Fruit fly (Drosophila melanogaster) whole organism, prepupa: ENCODE data around the gene CG17239.

Experiments used
- CG10631 ChIP-seq: fragments of 200-800 bp; sonication (Bioruptor generic); optimal IDR thresholded peaks from 2 replicates; lab custom pipeline; 2016; ENCODE audit warnings: missing biosample characterization, missing genetic modification characterization
- CG10669 ChIP-seq: fragments of 200-800 bp; sonication (Bioruptor generic); optimal IDR thresholded peaks from 3 replicates; lab custom pipeline; 2018; ENCODE audit warnings: missing biosample characterization, mild to moderate bottlenecking, missing genetic modification characterization, moderate library complexity
- CG11762 ChIP-seq: fragments of 200-800 bp; sonication (Bioruptor generic); optimal IDR thresholded peaks from 3 replicates; lab custom pipeline; 2016; ENCODE audit warnings: missing biosample characterization, missing genetic modification characterization; ENCODE audit not compliant: insufficient read depth
- CG15336 ChIP-seq: fragments of 200-800 bp; sonication (Bioruptor generic); IDR thresholded peaks from 2 replicates; pipeline ENCODE4 v1.3.6; 2022; ENCODE audit warnings: missing biosample characterization, missing genetic modification characterization
- CG1621 ChIP-seq: fragments of 200-800 bp; sonication (Bioruptor generic); optimal IDR thresholded peaks from 3 replicates; lab custom pipeline; 2018; ENCODE audit warnings: missing biosample characterization, mild to moderate bottlenecking, missing genetic modification characterization
- CG16779 ChIP-seq: fragments of 200-800 bp; sonication (Bioruptor generic); optimal IDR thresholded peaks from 3 replicates; lab custom pipeline; 2017; ENCODE audit warnings: missing biosample characterization, mild to moderate bottlenecking, missing genetic modification characterization
- CG3032 ChIP-seq: fragments of 200-800 bp; optimal IDR thresholded peaks from 2 replicates; lab custom pipeline; 2019; ENCODE audit warnings: missing biosample characterization, mild to moderate bottlenecking, missing genetic modification characterization, moderate library complexity
- CG31627 ChIP-seq: fragments of 200-800 bp; sonication (Bioruptor generic); optimal IDR thresholded peaks from 3 replicates; lab custom pipeline; 2016; ENCODE audit warnings: missing biosample characterization, missing genetic modification characterization
- CG32006 ChIP-seq: fragments of 200-800 bp; sonication (Bioruptor generic); optimal IDR thresholded peaks from 3 replicates; lab custom pipeline; 2017; ENCODE audit warnings: missing biosample characterization, mild to moderate bottlenecking, missing genetic modification characterization
- CG34406 ChIP-seq: fragments of 200-800 bp; sonication (Bioruptor generic); optimal IDR thresholded peaks from 3 replicates; lab custom pipeline; 2016; ENCODE audit warnings: missing biosample characterization, missing genetic modification characterization
- CG3919 ChIP-seq: fragments of 200-800 bp; sonication (Bioruptor generic); optimal IDR thresholded peaks from 3 replicates; lab custom pipeline; 2016; ENCODE audit warnings: missing biosample characterization, missing genetic modification characterization
- CG6163 ChIP-seq: fragments of 200-800 bp; sonication (Bioruptor generic); IDR thresholded peaks from 3 replicates; pipeline ENCODE4 v1.3.6; 2022; ENCODE audit warnings: missing biosample characterization, missing genetic modification characterization
- CG6276 ChIP-seq: fragments of 200-800 bp; sonication (Bioruptor generic); optimal IDR thresholded peaks from 2 replicates; lab custom pipeline; 2017; ENCODE audit warnings: missing biosample characterization, mild to moderate bottlenecking, missing genetic modification characterization
- CG6854 ChIP-seq: fragments of 200-800 bp; sonication (Bioruptor generic); optimal IDR thresholded peaks from 2 replicates; lab custom pipeline; 2017; ENCODE audit warnings: missing biosample characterization, mild to moderate bottlenecking, missing genetic modification characterization
- CG7368 ChIP-seq: fragments of 200-800 bp; sonication (Bioruptor generic); optimal IDR thresholded peaks from 3 replicates; lab custom pipeline; 2016; ENCODE audit warnings: missing biosample characterization, missing genetic modification characterization
- CG8119 ChIP-seq: fragments of 200-800 bp; sonication (Bioruptor generic); IDR thresholded peaks from 3 replicates; pipeline ENCODE4 v1.3.6; 2022; ENCODE audit warnings: missing biosample characterization, missing genetic modification characterization
- Eip75B ChIP-seq: fragments of 200-800 bp; sonication (Bioruptor generic); optimal IDR thresholded peaks from 3 replicates; lab custom pipeline; 2016; ENCODE audit warnings: missing biosample characterization, missing genetic modification characterization
- Eip78C ChIP-seq: fragments of 200-800 bp; sonication (Bioruptor generic); peaks from one replicate; lab custom pipeline; 2016; ENCODE audit warnings: missing biosample characterization, missing genetic modification characterization
- Eip93F ChIP-seq: fragments of 200-800 bp; sonication (Bioruptor generic); optimal IDR thresholded peaks from 2 replicates; lab custom pipeline; 2016; ENCODE audit warnings: missing biosample characterization, mild to moderate bottlenecking, missing genetic modification characterization
- Ets21C ChIP-seq: fragments of 200-800 bp; sonication (Bioruptor generic); optimal IDR thresholded peaks from 3 replicates; lab custom pipeline; 2016; ENCODE audit warnings: missing biosample characterization, missing genetic modification characterization
- Ets96B ChIP-seq: fragments of 200-800 bp; optimal IDR thresholded peaks from 2 replicates; lab custom pipeline; 2019; ENCODE audit warnings: missing biosample characterization, mild to moderate bottlenecking, missing genetic modification characterization, moderate library complexity
- Hr38 ChIP-seq: sonication (Bioruptor generic); optimal IDR thresholded peaks from 2 replicates; lab custom pipeline; 2016; ENCODE audit warnings: missing biosample characterization, missing genetic modification characterization
- Hr39 ChIP-seq: fragments of 200-800 bp; sonication (Bioruptor generic); optimal IDR thresholded peaks from 2 replicates; lab custom pipeline; 2016; ENCODE audit warnings: missing biosample characterization, missing genetic modification characterization
- Lpt ChIP-seq: fragments of 200-800 bp; sonication (Bioruptor generic); optimal IDR thresholded peaks from 3 replicates; lab custom pipeline; 2016; ENCODE audit warnings: missing biosample characterization, missing genetic modification characterization
- OdsH ChIP-seq: fragments of 200-800 bp; sonication (Bioruptor generic); optimal IDR thresholded peaks from 3 replicates; lab custom pipeline; 2016; ENCODE audit warnings: missing biosample characterization, missing genetic modification characterization
- Sox102F ChIP-seq: fragments of 200-800 bp; sonication (Bioruptor generic); optimal IDR thresholded peaks from 2 replicates; lab custom pipeline; 2016; ENCODE audit warnings: missing biosample characterization, mild to moderate bottlenecking, missing genetic modification characterization
- Sox14 ChIP-seq: fragments of 200-800 bp; sonication (Bioruptor generic); optimal IDR thresholded peaks from 3 replicates; lab custom pipeline; 2016; ENCODE audit warnings: missing biosample characterization, missing genetic modification characterization
- acj6 ChIP-seq: fragments of 200-800 bp; sonication (Bioruptor generic); optimal IDR thresholded peaks from 3 replicates; lab custom pipeline; 2016; ENCODE audit warnings: missing biosample characterization, missing genetic modification characterization
- cyc ChIP-seq: fragments of 200-800 bp; sonication (Bioruptor generic); optimal IDR thresholded peaks from 3 replicates; lab custom pipeline; 2016; ENCODE audit warnings: missing biosample characterization, missing genetic modification characterization
- dac ChIP-seq: fragments of 200-800 bp; sonication (Bioruptor generic); optimal IDR thresholded peaks from 2 replicates; lab custom pipeline; 2017; ENCODE audit warnings: missing biosample characterization, mild to moderate bottlenecking, missing genetic modification characterization
- dsx ChIP-seq: fragments of 200-800 bp; optimal IDR thresholded peaks from 3 replicates; lab custom pipeline; 2019; ENCODE audit warnings: missing biosample characterization, mild to moderate bottlenecking, missing genetic modification characterization, moderate library complexity; ENCODE audit not compliant: poor library complexity, severe bottlenecking
- eg ChIP-seq: fragments of 200-800 bp; sonication (Bioruptor generic); IDR thresholded peaks from 3 replicates; pipeline ENCODE4 v1.3.6; 2022; ENCODE audit warnings: missing biosample characterization, missing genetic modification characterization
- fd59A ChIP-seq: fragments of 200-800 bp; sonication (Bioruptor generic); optimal IDR thresholded peaks from 2 replicates; lab custom pipeline; 2017; ENCODE audit warnings: missing biosample characterization, mild to moderate bottlenecking, missing genetic modification characterization, missing genetic modification reagents
- fd85E ChIP-seq: fragments of 200-800 bp; sonication (Bioruptor generic); optimal IDR thresholded peaks from 3 replicates; lab custom pipeline; 2016; ENCODE audit warnings: missing biosample characterization, missing genetic modification characterization
- lz ChIP-seq: fragments of 200-800 bp; sonication (Bioruptor generic); optimal IDR thresholded peaks from 3 replicates; lab custom pipeline; 2016; ENCODE audit warnings: missing biosample characterization, missing genetic modification characterization
- net ChIP-seq: fragments of 200-800 bp; sonication (Bioruptor generic); optimal IDR thresholded peaks from 3 replicates; lab custom pipeline; 2016; ENCODE audit warnings: missing biosample characterization, missing genetic modification characterization
- pdm3 ChIP-seq: fragments of 200-800 bp; sonication (Bioruptor generic); optimal IDR thresholded peaks from 3 replicates; lab custom pipeline; 2016; ENCODE audit warnings: missing biosample characterization, missing genetic modification characterization
- spab ChIP-seq: fragments of 200-800 bp; sonication (Bioruptor generic); optimal IDR thresholded peaks from 2 replicates; lab custom pipeline; 2017; ENCODE audit warnings: missing biosample characterization, mild to moderate bottlenecking, missing genetic modification characterization, missing genetic modification reagents
- ss ChIP-seq, 2 experiments: fragments of 200-800 bp; sonication (Bioruptor generic); optimal IDR thresholded peaks; 2 replicates in 1 of 2; 3 replicates in 1 of 2; lab custom pipeline; 2017 to 2018; ENCODE audit warnings: mild to moderate bottlenecking in 2 of 2, missing biosample characterization in 2 of 2, missing genetic modification characterization in 2 of 2, moderate library complexity in 1 of 2
- svp ChIP-seq: fragments of 200-800 bp; sonication (Bioruptor generic); peaks from one replicate; lab custom pipeline; 2016; ENCODE audit warnings: missing biosample characterization, missing genetic modification characterization
- topi ChIP-seq: fragments of 200-800 bp; sonication (Bioruptor generic); optimal IDR thresholded peaks from 3 replicates; lab custom pipeline; 2016; ENCODE audit warnings: missing biosample characterization, missing genetic modification characterization
- vri ChIP-seq: fragments of 200-800 bp; sonication (Bioruptor generic); optimal IDR thresholded peaks from 3 replicates; lab custom pipeline; 2016; ENCODE audit warnings: missing biosample characterization, mild to moderate bottlenecking, missing genetic modification characterization

CG17239 gene

DNA sequence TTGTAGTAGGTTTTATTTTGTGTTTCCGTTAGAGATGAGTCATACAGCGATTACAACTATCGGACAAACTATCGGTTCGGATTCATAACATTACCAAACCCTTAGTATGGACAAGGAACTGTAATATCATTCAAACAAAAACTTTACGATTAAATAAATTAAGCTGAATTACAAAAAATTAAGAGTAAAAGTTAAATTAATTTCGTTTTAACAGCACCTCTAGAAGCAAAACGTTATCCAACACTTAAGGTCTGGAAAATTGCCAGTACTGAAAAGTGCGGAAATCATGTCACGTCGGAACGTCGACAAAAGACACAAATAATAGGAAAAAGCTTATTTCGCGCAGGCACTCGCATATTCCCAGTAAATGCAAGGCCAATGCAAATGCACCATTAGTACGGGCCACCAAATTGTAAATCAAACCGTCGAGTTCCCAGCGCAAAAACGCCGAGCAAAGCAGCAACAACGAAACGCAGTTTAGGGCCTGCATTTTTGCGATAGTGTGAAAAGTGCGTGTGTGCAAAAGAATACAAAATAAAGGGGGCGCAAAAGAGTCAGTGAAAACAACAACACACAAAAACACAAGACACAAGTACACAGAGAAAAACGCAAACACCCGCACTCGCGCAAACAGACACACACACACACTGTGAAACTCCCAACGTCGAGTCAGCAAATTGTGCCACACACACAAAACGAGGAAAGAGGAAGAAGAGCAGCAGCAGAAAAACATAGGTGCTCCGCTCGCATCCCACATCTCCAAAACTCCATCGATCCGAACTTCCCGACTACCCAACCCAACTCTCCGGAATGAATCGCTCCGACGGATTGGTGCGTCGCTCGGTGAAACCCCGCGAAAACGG lies 25.7 kb downstream of the CG17239 start, which contains the start of the genes CG15387 and sau (continued):
- TF ChIP-seq cyc (GFP tag; lab: Kevin White, UChicago) (peak; percentile 90), CG3919 (GFP tag; lab: Kevin White, UChicago) (peak; percentile 87), fd59A (GFP tag; lab: Kevin White, UChicago) (peak; percentile 67), svp (GFP tag; lab: Kevin White, UChicago) (peak; percentile 94), CG34406 (GFP tag; lab: Kevin White, UChicago) (peak; percentile 81), CG16779 (tag; lab: Kevin White, UChicago) (peak; percentile 2), Lpt (GFP tag; lab: Kevin White, UChicago) (peak; percentile 42), ss (GFP tag; optimal IDR thresholded peaks at IDR 0.05; lab: Kevin White, UChicago) (peak; percentile 2 to 79), CG10669 (peak; percentile 79), lz (GFP tag; lab: Kevin White, UChicago) (peak; percentile 93), topi (peak; percentile 90), CG10631 (GFP tag; lab: Kevin White, UChicago) (peak; percentile 88), Sox14 (GFP tag; lab: Kevin White, UChicago) (peak; percentile 88), net (GFP tag; lab: Kevin White, UChicago) (peak; percentile 80), CG1621 (tag; lab: Kevin White, UChicago) (peak; percentile 52), CG7368 (GFP tag; lab: Kevin White, UChicago) (peak; percentile 75), spab (peak; percentile 50), vri (GFP tag; lab: Kevin White, UChicago) (peak; percentile 84), Hr38 (GFP tag; lab: Kevin White, UChicago) (peak; percentile 72), CG15336 (peak; percentile 56), CG6854 (GFP tag; lab: Kevin White, UChicago) (peak; percentile 39), CG6276 (GFP tag; lab: Kevin White, UChicago) (peak; percentile 34), fd85E (peak; percentile 59), Ets21C (GFP tag; lab: Kevin White, UChicago) (peak; percentile 85), acj6 (GFP tag; lab: Kevin White, UChicago) (peak; percentile 90), Eip78C (GFP tag; lab: Kevin White, UChicago) (peak; percentile 95), pdm3 (peak; percentile 91), Sox102F (GFP tag; lab: Kevin White, UChicago) (peak; percentile 87)

DNA sequence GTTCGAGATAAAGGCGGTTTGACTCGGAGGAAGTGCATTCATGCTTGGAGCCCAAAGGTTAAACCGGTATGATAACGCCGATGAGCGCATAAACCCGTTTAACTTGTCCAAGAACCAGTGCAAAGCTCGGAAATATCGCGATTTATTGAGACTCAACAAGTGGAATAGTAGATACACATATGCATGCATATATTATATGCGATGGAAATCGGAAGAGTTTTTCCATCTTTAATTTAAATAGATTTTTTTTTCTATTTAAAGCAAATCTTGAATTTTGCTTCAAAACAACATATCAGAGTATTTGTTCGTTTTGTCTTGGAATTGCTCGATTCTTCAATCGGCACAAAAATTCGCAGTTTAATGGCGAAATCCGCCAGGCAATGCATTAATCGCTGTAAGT lies 29.8 kb downstream of the CG17239 start:
- TF ChIP-seq OdsH (GFP tag; lab: Kevin White, UChicago) (peak; percentile 30), CG16779 (tag; lab: Kevin White, UChicago) (no peak), fd59A (GFP tag; lab: Kevin White, UChicago) (no peak), pdm3 (peak; percentile 10), fd85E (no peak), CG6276 (GFP tag; lab: Kevin White, UChicago) (peak; percentile 33), ss (GFP tag; optimal IDR thresholded peaks at IDR 0.05; lab: Kevin White, UChicago) (peak in 1 of 2 experiments; percentile 6), CG6163 (GFP tag; lab: Robert Waterston, UW) (peak; percentile 41; the same call in 1 of the 3 replicates), Hr38 (GFP tag; lab: Kevin White, UChicago) (no peak), CG15336 (no peak; the same call in 1 of the 2 replicates), svp (GFP tag; lab: Kevin White, UChicago) (peak; percentile 78), CG11762 (no peak), dac (no peak), Eip75B (GFP tag; lab: Kevin White, UChicago) (no peak), eg (GFP tag; lab: Robert Waterston, UW) (0 out of 3 replicates have a peak, but pooled peaks have one; percentile 38), CG6854 (GFP tag; lab: Kevin White, UChicago) (no peak), CG31627 (GFP tag; lab: Kevin White, UChicago) (no peak), Sox14 (GFP tag; lab: Kevin White, UChicago) (no peak), dsx (GFP tag; lab: Kevin White, UChicago) (peak; percentile 8), Eip78C (GFP tag; lab: Kevin White, UChicago) (peak; percentile 78), CG8119 (GFP tag; lab: Robert Waterston, UW) (peak; percentile 48; the same call in 1 of the 3 replicates), Ets96B (tag; lab: Kevin White, UChicago) (no peak), Eip93F (GFP tag; lab: Kevin White, UChicago) (no peak), CG3919 (GFP tag; lab: Kevin White, UChicago) (peak; percentile 4), Hr39 (GFP tag; lab: Kevin White, UChicago) (no peak), CG32006 (GFP tag; lab: Kevin White, UChicago) (peak; percentile 46), CG3032 (no peak)
